Worm (Caenorhabditis elegans) whole organism, L4/young adult: Measurements from ENCODE around the gene B0035.13.

ENCODE experiments used
- dao-5 ChIP-seq: sonication (generic microtip); optimal IDR thresholded peaks from 2 replicates; lab custom pipeline; 2016; ENCODE audit warnings: missing genotype, missing genetic modification characterization, moderate library complexity, missing compliant biosample characterization
- him-1 ChIP-seq: sonication (generic microtip); optimal IDR thresholded peaks from 2 replicates; lab custom pipeline; 2016; ENCODE audit warnings: missing genotype, missing genetic modification reagents, missing genetic modification characterization, missing compliant biosample characterization

ce11 chrIV:11311484-11311883, 5.0 kb upstream of the B0035.13 start:
- TF ChIP-seq him-1 (tag; lab: Kevin White, UChicago), result no peak
- no peak for TF ChIP-seq dao-5
